Worm (Caenorhabditis elegans): ENCODE results near the gene sqt-2.

Gene sqt-2

ce11 chrII:8212-8611 is 14.9 kb upstream of the sqt-2 start:
- no peak for TF ChIP-seq fkh-3 (tag; optimal IDR thresholded peaks at IDR 0.05)
- no peak for TF ChIP-seq egl-44 (GFP tag; IDR thresholded peaks at IDR 0.05)
- TF ChIP-seq Y56A3A.18 (GFP tag; IDR thresholded peaks at IDR 0.05) = no peak
- TF ChIP-seq ceh-91 (GFP tag; IDR thresholded peaks at IDR 0.05) = no peak
- TF ChIP-seq mel-28 (tag; optimal IDR thresholded peaks at IDR 0.05; ENCODE audit: borderline replicate concordance) = no peak

ce11 chrII:11783-12182 is 11.3 kb upstream of the sqt-2 start, which contains the start of gene best-4:
Gene best-4 (minus strand): TSS chrII:11883.
- TF ChIP-seq ztf-3 (GFP tag; optimal IDR thresholded peaks at IDR 0.05) (no peak), rec-8 (tag; optimal IDR thresholded peaks at IDR 0.05) (no peak), let-607 (tag; optimal IDR thresholded peaks at IDR 0.05) (no peak), Y56A3A.18 (GFP tag; IDR thresholded peaks at IDR 0.05) (no peak), sptf-2 (GFP tag; optimal IDR thresholded peaks at IDR 0.05) (no peak), F33H1.4 (GFP tag; IDR thresholded peaks at IDR 0.05) (no peak), F37B4.10 (GFP tag; IDR thresholded peaks at IDR 0.05) (no peak), sdz-38 (tag; optimal IDR thresholded peaks at IDR 0.05) (no peak), F55B11.4 (tag; optimal IDR thresholded peaks at IDR 0.05; ENCODE audit: borderline replicate concordance, insufficient read depth) (no peak), efl-1 (GFP tag; optimal IDR thresholded peaks at IDR 0.05) (no peak), ztf-22 (GFP tag; optimal IDR thresholded peaks at IDR 0.05) (no peak), F57A8.1 (GFP tag; optimal IDR thresholded peaks at IDR 0.05) (no peak), lin-54 (GFP tag; optimal IDR thresholded peaks at IDR 0.05) (no peak), ets-4 (GFP tag; optimal IDR thresholded peaks at IDR 0.05) (no peak), ceh-91 (GFP tag; IDR thresholded peaks at IDR 0.05) (no peak), F39B2.1 (GFP tag; IDR thresholded peaks at IDR 0.05) (no peak), ztf-18 (tag; optimal IDR thresholded peaks at IDR 0.05) (no peak), ama-1 (optimal IDR thresholded peaks at IDR 0.05) (no peak), ama-1 (GFP tag; optimal IDR thresholded peaks at IDR 0.05) (no peak), F57C9.4 (tag; optimal IDR thresholded peaks at IDR 0.05) (no peak), F10E7.11 (tag; optimal IDR thresholded peaks at IDR 0.05) (no peak)

- TF ChIP-seq repo-1 (tag; optimal IDR thresholded peaks at IDR 0.05) (no peak), nhr-179 (tag; optimal IDR thresholded peaks at IDR 0.05) (no peak), pha-4 (tag; optimal IDR thresholded peaks at IDR 0.05) (no peak), hmg-1.2 (GFP tag; IDR thresholded peaks at IDR 0.05) (no peak), nhr-27 (tag; optimal IDR thresholded peaks at IDR 0.05) (no peak), hrde-1 (tag; optimal IDR thresholded peaks at IDR 0.05; ENCODE audit: borderline replicate concordance) (no peak), C17E4.6 (GFP tag; IDR thresholded peaks at IDR 0.05) (no peak), nfya-1 (tag; optimal IDR thresholded peaks at IDR 0.05; ENCODE audit: borderline replicate concordance, insufficient read depth) (no peak), unc-62 (GFP tag; optimal IDR thresholded peaks at IDR 0.05) (no peak), lag-1 (GFP tag; IDR thresholded peaks at IDR 0.05) (no peak), him-1 (tag; optimal IDR thresholded peaks at IDR 0.05) (no peak), sea-2 (GFP tag; IDR thresholded peaks at IDR 0.05) (no peak), somi-1 (GFP tag; optimal IDR thresholded peaks at IDR 0.05) (no peak), snpc-3.4 (tag; optimal IDR thresholded peaks at IDR 0.05) (no peak), ceh-27 (GFP tag; optimal IDR thresholded peaks at IDR 0.05) (no peak), ztf-22 (GFP tag; optimal IDR thresholded peaks at IDR 0.05) (no peak), lsl-1 (GFP tag; optimal IDR thresholded peaks at IDR 0.05) (no peak), ztf-26 (tag; optimal IDR thresholded peaks at IDR 0.05) (no peak), F55B11.4 (tag; optimal IDR thresholded peaks at IDR 0.05; ENCODE audit: borderline replicate concordance, insufficient read depth) (no peak)
Measured at ce11 chrII:12685-13084, 10.4 kb upstream of the sqt-2 start, which contains the start of gene best-3. Gene best-3 (plus strand): TSS chrII:12985.

Data from whole organism, young adult.